Fruit fly (Drosophila melanogaster) whole organism, embryonic: Measurements from ENCODE around the gene CG43293.

ENCODE experiments used
- CG10267 ChIP-seq: fragments of 200-800 bp; sonication (Bioruptor generic); optimal IDR thresholded peaks from 2 replicates; lab custom pipeline; 2018; ENCODE audit warnings: missing biosample characterization, mild to moderate bottlenecking, missing genetic modification characterization, moderate library complexity
- CG10274 ChIP-seq: fragments of 200-800 bp; sonication (Bioruptor generic); optimal IDR thresholded peaks from 3 replicates; lab custom pipeline; 2017; ENCODE audit warnings: missing biosample characterization, mild to moderate bottlenecking, missing genetic modification characterization
- CG10979 ChIP-seq: fragments of 200-800 bp; sonication (Bioruptor generic); optimal IDR thresholded peaks from 2 replicates; lab custom pipeline; 2018; ENCODE audit warnings: missing biosample characterization, mild to moderate bottlenecking, missing genetic modification characterization, moderate library complexity
- CG1233 ChIP-seq: fragments of 200-800 bp; sonication (Bioruptor generic); optimal IDR thresholded peaks from 4 replicates; lab custom pipeline; 2018; ENCODE audit warnings: missing biosample characterization, mild to moderate bottlenecking, missing genetic modification characterization
- CG12659 ChIP-seq: fragments of 200-800 bp; sonication (Bioruptor generic); optimal IDR thresholded peaks from 3 replicates; lab custom pipeline; 2017; ENCODE audit warnings: mild to moderate bottlenecking, missing biosample characterization, missing genetic modification reagents, missing genetic modification characterization
- CG13296 ChIP-seq: fragments of 200-800 bp; sonication (Bioruptor generic); optimal IDR thresholded peaks from 3 replicates; lab custom pipeline; 2018; ENCODE audit warnings: missing biosample characterization, mild to moderate bottlenecking, missing genetic modification characterization
- CG14710 ChIP-seq: fragments of 200-800 bp; sonication (Bioruptor generic); optimal IDR thresholded peaks from 3 replicates; lab custom pipeline; 2019; ENCODE audit warnings: missing biosample characterization, mild to moderate bottlenecking, missing genetic modification characterization, moderate library complexity
- CG14860 ChIP-seq: fragments of 200-800 bp; sonication (Bioruptor generic); IDR thresholded peaks from 3 replicates; pipeline ENCODE4 v1.3.6; 2022; ENCODE audit warnings: missing biosample characterization, missing genetic modification characterization; ENCODE audit not compliant: partially characterized antibody
- CG14965 ChIP-seq: fragments of 200-800 bp; sonication (Bioruptor generic); optimal IDR thresholded peaks from 2 replicates; lab custom pipeline; 2016; ENCODE audit warnings: missing biosample characterization, missing genetic modification characterization, borderline replicate concordance
- CG16779 ChIP-seq: fragments of 200-800 bp; sonication (Bioruptor generic); IDR thresholded peaks from 2 replicates; pipeline ENCODE4 v1.3.6; 2022; ENCODE audit warnings: missing biosample characterization, missing genetic modification characterization
- CG17186 ChIP-seq: fragments of 200-800 bp; sonication (Bioruptor generic); optimal IDR thresholded peaks from 3 replicates; lab custom pipeline; 2017; ENCODE audit warnings: missing biosample characterization, missing genetic modification reagents, missing genetic modification characterization
- CG2120 ChIP-seq: fragments of 200-800 bp; sonication (Bioruptor generic); optimal IDR thresholded peaks from 3 replicates; lab custom pipeline; 2016; ENCODE audit warnings: missing biosample characterization, missing genetic modification characterization
- CG31441 ChIP-seq: fragments of 200-800 bp; sonication (Bioruptor generic); IDR thresholded peaks from 2 replicates; pipeline ENCODE4 v1.3.6; 2022; ENCODE audit warnings: missing biosample characterization, missing genetic modification characterization
- CG3995 ChIP-seq: fragments of 200-800 bp; sonication (Bioruptor generic); optimal IDR thresholded peaks from 3 replicates; lab custom pipeline; 2016; ENCODE audit warnings: missing biosample characterization, missing genetic modification characterization
- CG4820 ChIP-seq: fragments of 200-800 bp; sonication (Bioruptor generic); optimal IDR thresholded peaks from 3 replicates; lab custom pipeline; 2016; ENCODE audit warnings: missing biosample characterization, missing genetic modification characterization
- CG6791 ChIP-seq: fragments of 200-800 bp; sonication (Bioruptor generic); IDR thresholded peaks from 3 replicates; pipeline ENCODE4 v1.3.6; 2022; ENCODE audit warnings: missing biosample characterization, missing genetic modification characterization; ENCODE audit not compliant: partially characterized antibody
- CG7745 ChIP-seq: fragments of 200-800 bp; sonication (Bioruptor generic); optimal IDR thresholded peaks from 2 replicates; lab custom pipeline; 2018; ENCODE audit warnings: missing biosample characterization, mild to moderate bottlenecking, missing genetic modification characterization, moderate library complexity
- CG7786 ChIP-seq: fragments of 200-800 bp; sonication (Bioruptor generic); optimal IDR thresholded peaks from 2 replicates; lab custom pipeline; 2016; ENCODE audit warnings: missing biosample characterization, missing genetic modification characterization
- CG7963 ChIP-seq: fragments of 200-800 bp; sonication (Bioruptor generic); IDR thresholded peaks from 3 replicates; pipeline ENCODE4 v1.3.6; 2022; ENCODE audit warnings: missing biosample characterization, missing genetic modification characterization; ENCODE audit not compliant: partially characterized antibody
- CG9876 ChIP-seq: fragments of 200-800 bp; sonication (Bioruptor generic); optimal IDR thresholded peaks from 2 replicates; lab custom pipeline; 2016; ENCODE audit warnings: missing biosample characterization, missing genetic modification characterization
- Dek ChIP-seq: fragments of 200-800 bp; sonication (Bioruptor generic); optimal IDR thresholded peaks from 3 replicates; lab custom pipeline; 2019; ENCODE audit warnings: missing biosample characterization, mild to moderate bottlenecking, missing genetic modification characterization, moderate library complexity
- Dfd ChIP-seq, 2 experiments: fragments of >200 bp; optimal IDR thresholded peaks; 2 replicates each; lab custom pipeline; 2017; ENCODE audit warnings: missing biosample characterization in 2 of 2, missing genetic modification characterization in 2 of 2
- Dll ChIP-seq: fragments of 200-800 bp; sonication (Bioruptor generic); IDR thresholded peaks from 4 replicates; pipeline ENCODE4 v1.3.6; 2022; ENCODE audit warnings: missing biosample characterization, missing genetic modification characterization; ENCODE audit not compliant: partially characterized antibody
- Dref ChIP-seq: fragments of 200-800 bp; sonication (Bioruptor generic); IDR thresholded peaks from 2 replicates; pipeline ENCODE4 v1.3.6; 2022; ENCODE audit warnings: missing biosample characterization, missing genetic modification characterization
- HmgZ ChIP-seq: fragments of 200-800 bp; sonication (Bioruptor generic); optimal IDR thresholded peaks from 2 replicates; lab custom pipeline; 2018; ENCODE audit warnings: missing biosample characterization, mild to moderate bottlenecking, missing genetic modification characterization
- Hmr ChIP-seq: fragments of 200-800 bp; sonication (Bioruptor generic); optimal IDR thresholded peaks from 3 replicates; lab custom pipeline; 2017; ENCODE audit warnings: mild to moderate bottlenecking, missing biosample characterization, missing genetic modification reagents, missing genetic modification characterization
- Jarid2 ChIP-seq: fragments of 200-800 bp; sonication (Bioruptor generic); optimal IDR thresholded peaks from 3 replicates; lab custom pipeline; 2017; ENCODE audit warnings: mild to moderate bottlenecking, missing biosample characterization, missing genetic modification reagents, missing genetic modification characterization
- Lhr ChIP-seq: fragments of 200-800 bp; sonication (Bioruptor generic); optimal IDR thresholded peaks from 3 replicates; lab custom pipeline; 2017; ENCODE audit warnings: mild to moderate bottlenecking, missing biosample characterization, missing genetic modification reagents, missing genetic modification characterization
- MBD-R2 ChIP-seq: fragments of 200-800 bp; sonication (Bioruptor generic); IDR thresholded peaks from 2 replicates; pipeline ENCODE4 v1.3.6; 2022; ENCODE audit warnings: missing biosample characterization, missing genetic modification characterization
- MTF-1 ChIP-seq: fragments of 200-800 bp; sonication (Bioruptor generic); optimal IDR thresholded peaks from 2 replicates; lab custom pipeline; 2018; ENCODE audit warnings: missing biosample characterization, mild to moderate bottlenecking, missing genetic modification characterization, borderline replicate concordance
- Opbp ChIP-seq: fragments of 200-800 bp; sonication (Bioruptor generic); IDR thresholded peaks from 3 replicates; pipeline ENCODE4 v1.3.6; 2022; ENCODE audit warnings: missing biosample characterization, missing genetic modification characterization; ENCODE audit not compliant: partially characterized antibody
- Sry-δ ChIP-seq: fragments of 200-800 bp; sonication (Bioruptor generic); optimal IDR thresholded peaks from 2 replicates; lab custom pipeline; 2016; ENCODE audit warnings: missing biosample characterization, missing genetic modification characterization
- Xbp1 ChIP-seq: fragments of 200-800 bp; sonication (Bioruptor generic); optimal IDR thresholded peaks from 3 replicates; lab custom pipeline; 2016; ENCODE audit warnings: missing biosample characterization, mild to moderate bottlenecking, missing genetic modification characterization
- ac ChIP-seq: fragments of 200-800 bp; sonication (Bioruptor generic); optimal IDR thresholded peaks from 3 replicates; lab custom pipeline; 2017; ENCODE audit warnings: missing biosample characterization, mild to moderate bottlenecking, missing genetic modification characterization
- amos ChIP-seq: fragments of 200-800 bp; sonication (Bioruptor generic); IDR thresholded peaks from 2 replicates; pipeline ENCODE4 v1.3.6; 2022; ENCODE audit warnings: missing biosample characterization, missing genetic modification characterization; ENCODE audit not compliant: partially characterized antibody
- ase ChIP-seq: fragments of 200-800 bp; sonication (Bioruptor generic); IDR thresholded peaks from 3 replicates; pipeline ENCODE4 v1.3.6; 2022; ENCODE audit warnings: missing biosample characterization, missing genetic modification characterization
- chn ChIP-seq: fragments of 200-800 bp; sonication (Bioruptor generic); optimal IDR thresholded peaks from 2 replicates; lab custom pipeline; 2016; ENCODE audit warnings: missing biosample characterization, missing genetic modification characterization
- dmrt11E ChIP-seq: fragments of 200-800 bp; sonication (Bioruptor generic); optimal IDR thresholded peaks from 3 replicates; lab custom pipeline; 2018; ENCODE audit warnings: missing biosample characterization, mild to moderate bottlenecking, missing genetic modification characterization, moderate library complexity
- hb ChIP-seq: fragments of 200-800 bp; sonication (Bioruptor generic); IDR thresholded peaks from 3 replicates; pipeline ENCODE4 v1.3.6; 2022; ENCODE audit warnings: missing biosample characterization, missing genetic modification characterization; ENCODE audit not compliant: partially characterized antibody
- hbn ChIP-seq: fragments of 200-800 bp; sonication (Bioruptor generic); IDR thresholded peaks from 2 replicates; pipeline ENCODE4 v1.3.6; 2022; ENCODE audit warnings: missing biosample characterization, missing genetic modification characterization; ENCODE audit not compliant: partially characterized antibody
- mld ChIP-seq: fragments of 200-800 bp; sonication (Bioruptor generic); IDR thresholded peaks from 3 replicates; pipeline ENCODE4 v1.3.6; 2022; ENCODE audit warnings: missing biosample characterization, missing genetic modification characterization; ENCODE audit not compliant: partially characterized antibody
- nmo ChIP-seq: fragments of 200-800 bp; sonication (Bioruptor generic); optimal IDR thresholded peaks from 2 replicates; lab custom pipeline; 2018; ENCODE audit warnings: missing biosample characterization, mild to moderate bottlenecking, missing genetic modification characterization, moderate library complexity
- nom ChIP-seq: fragments of 200-800 bp; sonication (Bioruptor generic); optimal IDR thresholded peaks from 2 replicates; lab custom pipeline; 2017; ENCODE audit warnings: missing biosample characterization, missing genetic modification characterization, mild to moderate bottlenecking, moderate library complexity, missing genetic modification reagents
- pb ChIP-seq: fragments of 200-800 bp; sonication (Bioruptor generic); optimal IDR thresholded peaks from 3 replicates; lab custom pipeline; 2016; ENCODE audit warnings: missing biosample characterization, missing genetic modification characterization
- tll ChIP-seq, 2 experiments: fragments of 200-800 bp in 1 of 2; fragments of >200 bp in 1 of 2; sonication (Bioruptor generic) in 1 of 2; optimal IDR thresholded peaks; 2 replicates each; lab custom pipeline; 2017 to 2019; ENCODE audit warnings: missing biosample characterization in 2 of 2, missing genetic modification characterization in 2 of 2, mild to moderate bottlenecking in 1 of 2, moderate library complexity in 1 of 2
- toy ChIP-seq: fragments of 200-800 bp; sonication (Bioruptor generic); IDR thresholded peaks from 2 replicates; pipeline ENCODE4 v1.3.6; 2022; ENCODE audit warnings: missing biosample characterization, missing genetic modification characterization
- wdn ChIP-seq: fragments of 200-800 bp; sonication (Bioruptor generic); IDR thresholded peaks from 2 replicates; pipeline ENCODE4 v1.3.6; 2022; ENCODE audit warnings: missing biosample characterization, missing genetic modification characterization
- zen ChIP-seq: fragments of 200-800 bp; sonication (Bioruptor generic); optimal IDR thresholded peaks from 3 replicates; lab custom pipeline; 2018; ENCODE audit warnings: missing biosample characterization, mild to moderate bottlenecking, missing genetic modification characterization, moderate library complexity

Gene CG43293

DNA sequence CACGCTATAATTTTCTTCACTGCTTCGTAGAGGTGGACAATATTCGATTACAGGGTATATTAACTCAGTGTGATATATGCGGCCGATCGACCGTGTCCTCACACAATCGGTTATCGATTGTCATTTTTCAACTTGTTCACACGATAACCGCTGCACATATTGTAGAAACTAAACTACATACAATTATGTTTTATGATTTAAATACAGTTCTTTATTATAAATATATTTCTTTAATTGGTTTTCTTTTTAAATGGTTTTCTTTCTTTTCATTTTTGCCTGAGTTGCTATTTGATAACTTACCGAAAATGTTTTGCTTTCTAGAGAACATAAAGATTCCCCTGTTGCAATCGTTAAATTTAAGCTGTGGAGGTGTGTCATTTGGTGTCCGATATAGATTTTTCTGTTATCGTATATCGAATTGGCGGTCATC lies 11.1 kb upstream of the CG43293 start, which contains the start of the genes fmt and CG7376 (continued):
- TF ChIP-seq pb (GFP tag; lab: Kevin White, UChicago) (no peak), ase (GFP tag; lab: Robert Waterston, UW) (no peak), ac (GFP tag; lab: Kevin White, UChicago) (no peak), tll (GFP tag; optimal IDR thresholded peaks at IDR 0.05; lab: Kevin White, UChicago) (no peak), zen (tag; lab: Kevin White, UChicago) (peak; percentile 59), CG7963 (peak; percentile 85), chn (GFP tag; lab: Kevin White, UChicago) (no peak), CG4820 (GFP tag; lab: Kevin White, UChicago) (no peak), CG10274 (GFP tag; lab: Kevin White, UChicago) (no peak), CG2120 (GFP tag; lab: Kevin White, UChicago) (peak; percentile 43), CG1233 (GFP tag; lab: Kevin White, UChicago) (no peak), CG14965 (GFP tag; lab: Kevin White, UChicago) (no peak), Hmr (GFP tag; lab: Kevin White, UChicago) (no peak), nmo (peak; percentile 80), dmrt11E (peak; percentile 33), Sry-δ (peak; percentile 76), CG12659 (peak; percentile 80), CG31441 (GFP tag; lab: Robert Waterston, UW) (no peak), HmgZ (tag; lab: Kevin White, UChicago) (peak; percentile 23), Dref (GFP tag; lab: Robert Waterston, UW) (peak; percentile 88), CG10979 (peak; percentile 30), mld (GFP tag; lab: Robert Waterston, UW) (peak; percentile 61; the same call in 2 of the 3 replicates), CG14710 (peak; percentile 83), MTF-1 (no peak), Lhr (GFP tag; lab: Kevin White, UChicago) (peak; percentile 29), toy (no peak), CG10267 (tag; lab: Kevin White, UChicago) (peak; percentile 71), Dek (tag; lab: Kevin White, UChicago) (no peak), CG14860 (GFP tag; lab: Robert Waterston, UW) (peak; percentile 89), CG3995 (GFP tag; lab: Kevin White, UChicago) (no peak), hb (peak; percentile 86), Dfd (GFP tag; optimal IDR thresholded peaks at IDR 0.05; lab: Kevin White, UChicago) (no peak), amos (peak; percentile 63), CG17186 (peak; percentile 39), Xbp1 (GFP tag; lab: Kevin White, UChicago) (peak; percentile 51), wdn (GFP tag; lab: Robert Waterston, UW) (no peak), nom (no peak), Opbp (GFP tag; lab: Robert Waterston, UW) (peak; percentile 78; the same call in 2 of the 3 replicates), CG9876 (GFP tag; lab: Kevin White, UChicago) (no peak), CG13296 (GFP tag; lab: Kevin White, UChicago) (no peak), CG7745 (tag; lab: Kevin White, UChicago) (no peak), Dll (peak; percentile 74; the same call in 3 of the 4 replicates), CG6791 (GFP tag; lab: Robert Waterston, UW) (peak; percentile 80), Jarid2 (GFP tag; lab: Kevin White, UChicago) (no peak), CG16779 (GFP tag; lab: Robert Waterston, UW) (no peak), hbn (GFP tag; lab: Robert Waterston, UW) (peak; percentile 40; the same call in 1 of the 2 replicates), CG7786 (no peak), MBD-R2 (GFP tag; lab: Robert Waterston, UW) (peak; percentile 46; the same call in 1 of the 2 replicates)
